Fruit fly (Drosophila melanogaster) S2 (cell line): ENCODE data around the gene png.

Source experiments
- CG8478 ChIP-seq: fragments of >200 bp; optimal IDR thresholded peaks from 2 replicates; lab custom pipeline; 2018
- CTCF ChIP-seq, 2 experiments: fragments of >200 bp; optimal IDR thresholded peaks; 2 replicates each; lab custom pipeline; 2018

DNA sequence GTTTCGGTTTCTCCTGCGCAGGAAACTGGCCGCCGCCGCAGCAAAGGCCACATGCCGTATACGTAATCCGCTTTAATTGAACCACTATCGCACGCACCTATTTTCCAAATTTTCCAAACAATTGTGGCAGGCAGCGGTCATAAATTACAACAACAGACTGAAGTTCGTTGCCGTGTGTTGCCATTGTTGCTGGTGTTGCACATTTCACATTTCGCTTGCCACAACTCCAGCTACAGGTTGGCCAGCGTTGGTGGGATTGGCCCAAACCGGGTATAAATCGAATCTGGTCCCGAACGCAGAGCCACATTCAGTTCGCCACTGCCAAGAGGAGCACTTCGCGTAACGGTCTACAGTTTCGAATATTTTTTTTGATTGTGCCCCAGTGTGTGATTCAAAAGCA is 11.5 kb upstream of the png start, which contains the start of gene CG14770:
- TF ChIP-seq CG8478 (lab: Kevin White, UChicago) (no peak), CTCF (optimal IDR thresholded peaks at IDR 0.05; lab: Kevin White, UChicago) (no peak)
